Worm (Caenorhabditis elegans) whole organism, L2 larva: ENCODE measurements around the gene mask-1.

Source experiments
- lin-11 ChIP-seq: fragments of 150-350 bp; sonication (generic microtip); optimal IDR thresholded peaks from 2 replicates; lab custom pipeline; 2014; ENCODE audit warnings: missing biosample characterization, missing genetic modification characterization, inconsistent platforms, mixed read lengths
- lin-13 ChIP-seq: fragments of 150-350 bp; optimal IDR thresholded peaks from 2 replicates; lab custom pipeline; 2014; ENCODE audit warnings: missing biosample characterization, missing genetic modification reagents, missing genetic modification characterization
- mdl-1 ChIP-seq, 2 experiments: fragments of 150-350 bp in 1 of 2; sonication (generic microtip) in 1 of 2; optimal IDR thresholded peaks; 2 replicates each; lab custom pipeline; 2017; ENCODE audit warnings: missing biosample characterization in 2 of 2, missing genetic modification characterization in 2 of 2
- nhr-237 ChIP-seq: fragments of 150-350 bp; optimal IDR thresholded peaks from 2 replicates; lab custom pipeline; 2014; ENCODE audit warnings: missing biosample characterization, missing genetic modification characterization
- skn-1 ChIP-seq: sonication (generic microtip); optimal IDR thresholded peaks from 2 replicates; lab custom pipeline; 2017; ENCODE audit warnings: missing biosample characterization, missing genetic modification characterization
- zag-1 ChIP-seq: fragments of 150-350 bp; optimal IDR thresholded peaks from 2 replicates; lab custom pipeline; 2014; ENCODE audit warnings: missing biosample characterization, missing genetic modification characterization
- ztf-4 ChIP-seq: fragments of 150-350 bp; optimal IDR thresholded peaks from 2 replicates; lab custom pipeline; 2014; ENCODE audit warnings: missing biosample characterization, missing genetic modification characterization

ce11 chrIV:10345486-10345885 lies 29.2 kb upstream of the mask-1 start:
- no peak for TF ChIP-seq lin-13 (GFP tag; lab: Kevin White, UChicago)
- no peak for TF ChIP-seq skn-1
- no peak for TF ChIP-seq lin-11 (tag; lab: Kevin White, UChicago)
- no peak for TF ChIP-seq ztf-4 (tag; lab: Kevin White, UChicago)
- no peak for TF ChIP-seq mdl-1 (tag; optimal IDR thresholded peaks at IDR 0.05; lab: Kevin White, UChicago)
- no peak for TF ChIP-seq nhr-237 (tag; lab: Kevin White, UChicago)
- no peak for TF ChIP-seq zag-1 (tag; lab: Kevin White, UChicago)
